Fruit fly (Drosophila melanogaster): Measurements from ENCODE around the gene Cdk2.

Cdk2 gene

DNA sequence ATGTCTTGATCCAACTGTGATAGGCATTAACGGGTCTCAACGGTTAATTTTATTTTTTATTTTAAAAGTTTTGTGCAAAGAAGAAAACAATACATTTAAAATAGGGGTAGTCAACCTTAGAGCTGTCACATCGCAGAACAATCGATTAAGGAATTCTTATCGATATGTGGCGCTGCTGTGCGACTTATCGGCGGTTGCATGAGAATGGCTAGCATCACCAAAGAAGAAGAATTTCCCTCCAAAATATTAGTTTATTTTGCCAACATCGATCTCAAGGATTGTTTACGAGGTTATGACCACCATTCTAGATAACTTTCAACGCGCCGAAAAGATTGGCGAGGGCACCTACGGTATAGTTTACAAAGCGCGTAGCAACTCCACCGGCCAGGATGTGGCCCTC, at the start of gene Cdk2:
Gene Cdk2, plus strand, starts transcription at position 219 of the 400 bp plus-strand sequence.
- TF ChIP-seq achi (GFP tag; optimal IDR thresholded peaks at IDR 0.05) (peak; percentile 34), lz (GFP tag; optimal IDR thresholded peaks at IDR 0.05) (peak; percentile 22), pdm3 (GFP tag; optimal IDR thresholded peaks at IDR 0.05) (no peak), CG3032 (tag; optimal IDR thresholded peaks at IDR 0.05) (peak; percentile 59), Eip93F (GFP tag; optimal IDR thresholded peaks at IDR 0.05) (no peak), dsx (GFP tag; optimal IDR thresholded peaks at IDR 0.05; ENCODE audit: poor library complexity, severe bottlenecking) (peak; percentile 7), eg (GFP tag; IDR thresholded peaks at IDR 0.05) (0 out of 3 replicates have a peak, but pooled peaks have one; percentile 8)

DNA sequence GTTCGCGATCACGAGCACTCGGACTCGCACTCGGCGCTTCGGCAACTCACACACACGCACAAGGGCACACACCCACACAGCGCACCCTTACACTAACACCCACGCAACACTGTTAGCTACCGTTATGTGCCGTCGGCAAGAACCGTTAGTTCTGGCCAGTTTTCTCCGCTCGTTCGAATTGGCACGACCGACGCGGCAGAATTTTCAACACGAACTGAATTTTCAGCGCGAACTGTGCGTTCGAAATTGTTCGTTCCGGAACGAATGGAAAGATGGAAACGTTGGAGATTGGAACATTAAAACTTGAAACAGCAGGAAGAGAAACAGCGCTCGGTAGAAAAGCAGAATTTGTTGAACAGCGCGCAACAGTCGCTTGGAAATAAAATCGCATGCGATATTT, 21.1 kb upstream of the Cdk2 start, which contains the start of gene Oamb:
Gene Oamb, minus strand, starts transcription at position 218 of the 400 bp plus-strand sequence.
- no peak for TF ChIP-seq Eip75B (GFP tag; optimal IDR thresholded peaks at IDR 0.05)
- no peak for TF ChIP-seq lz (GFP tag; optimal IDR thresholded peaks at IDR 0.05)
- TF ChIP-seq Gug (GFP tag; IDR thresholded peaks at IDR 0.05): no peak
- TF ChIP-seq OdsH (GFP tag; optimal IDR thresholded peaks at IDR 0.05): no peak
- no peak for TF ChIP-seq CG6792 (GFP tag; optimal IDR thresholded peaks at IDR 0.05)
- TF ChIP-seq spab (GFP tag; optimal IDR thresholded peaks at IDR 0.05): no peak

DNA sequence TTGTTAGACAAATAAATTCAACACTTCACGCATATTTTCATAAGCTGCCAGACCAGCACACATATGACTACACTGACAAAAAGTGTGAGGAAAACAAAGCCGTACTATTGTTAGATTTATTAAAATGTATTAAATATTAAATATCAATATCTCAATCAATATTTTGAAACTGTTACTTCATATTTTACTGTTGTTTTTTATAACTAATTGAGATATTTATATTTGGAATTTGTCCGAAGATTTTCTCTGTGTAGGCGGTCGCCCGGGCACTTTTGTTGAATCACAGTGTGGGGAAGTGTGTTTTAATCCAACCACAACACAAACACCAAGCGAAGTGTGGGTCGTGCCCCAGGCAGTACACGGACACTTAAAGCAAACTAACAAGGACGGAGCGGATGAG, 16.1 kb upstream of the Cdk2 start:
- peak; percentile 8 for TF ChIP-seq Hr4 (GFP tag; optimal IDR thresholded peaks at IDR 0.05)
- TF ChIP-seq CG4318 (GFP tag; optimal IDR thresholded peaks at IDR 0.05): peak; percentile 9
- 0 out of 2 replicates have a peak, but pooled peaks have one; percentile 12 for TF ChIP-seq Gug (GFP tag; IDR thresholded peaks at IDR 0.05)
- peak; percentile 46 for TF ChIP-seq CG32006 (GFP tag; optimal IDR thresholded peaks at IDR 0.05)
- TF ChIP-seq CG8119 (GFP tag; IDR thresholded peaks at IDR 0.05): peak; percentile 18; the same call in 1 of the 3 replicates
- peak; percentile 44; the same call in 1 of the 2 replicates for TF ChIP-seq CG15336 (GFP tag; IDR thresholded peaks at IDR 0.05)
- no peak for TF ChIP-seq topi (GFP tag; optimal IDR thresholded peaks at IDR 0.05)
- TF ChIP-seq fkh (GFP tag; optimal IDR thresholded peaks at IDR 0.05): no peak
- TF ChIP-seq cyc (GFP tag; optimal IDR thresholded peaks at IDR 0.05): no peak
- TF ChIP-seq svp (GFP tag): peak; percentile 26
- TF ChIP-seq eg (GFP tag; IDR thresholded peaks at IDR 0.05): 0 out of 3 replicates have a peak, but pooled peaks have one; percentile 36
- peak; percentile 12 for TF ChIP-seq OdsH (GFP tag; optimal IDR thresholded peaks at IDR 0.05)

DNA sequence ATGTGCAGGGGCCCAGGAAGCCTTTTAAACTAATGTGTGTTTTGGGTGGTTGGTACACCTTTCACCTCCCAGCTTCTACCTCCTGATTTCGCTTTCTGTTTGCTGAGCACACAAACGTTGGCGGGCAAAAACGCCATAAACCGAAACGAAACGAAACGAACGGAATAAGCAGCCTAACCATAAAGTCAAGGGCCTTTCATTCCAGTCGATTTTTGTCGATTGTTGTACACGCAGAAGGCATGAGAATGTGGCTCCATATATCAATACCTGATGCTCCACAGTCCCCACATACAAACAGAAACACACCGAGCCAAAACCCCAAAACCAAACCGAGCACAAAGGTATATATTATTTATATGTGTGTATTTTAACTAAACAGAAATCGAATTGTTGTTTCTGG, 11.9 kb upstream of the Cdk2 start:
- peak; percentile 62 for TF ChIP-seq svp (GFP tag)
- TF ChIP-seq net (GFP tag; optimal IDR thresholded peaks at IDR 0.05): no peak

DNA sequence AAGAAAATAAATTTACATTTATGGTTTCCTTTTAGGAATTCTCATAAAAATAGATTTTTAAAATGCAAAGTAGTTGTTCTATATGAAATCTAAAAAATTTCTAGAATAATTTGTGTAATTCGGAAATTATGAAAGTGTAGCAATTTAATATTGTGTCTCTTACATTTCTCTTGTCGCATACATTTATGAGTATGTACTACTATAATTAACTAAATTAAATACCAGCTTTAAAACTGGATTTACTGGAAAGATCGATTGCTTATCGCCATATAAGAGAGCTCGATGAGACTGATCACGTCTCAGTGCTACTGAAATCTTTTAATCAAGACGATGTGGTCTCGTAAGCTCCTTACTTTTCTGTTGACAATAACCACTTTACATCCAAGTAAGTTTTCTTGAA, 4.1 kb upstream of the Cdk2 start, which contains the start of gene CG31205:
Gene CG31205, plus strand, starts transcription at position 301 of the 400 bp plus-strand sequence.
- no peak for TF ChIP-seq CG11902 (GFP tag; optimal IDR thresholded peaks at IDR 0.05)
- TF ChIP-seq CG8632 (GFP tag; optimal IDR thresholded peaks at IDR 0.05): no peak
- TF ChIP-seq CG7368 (GFP tag; optimal IDR thresholded peaks at IDR 0.05): no peak
- TF ChIP-seq CG16779 (tag; optimal IDR thresholded peaks at IDR 0.05): no peak
- no peak for TF ChIP-seq achi (GFP tag; optimal IDR thresholded peaks at IDR 0.05)
- no peak for TF ChIP-seq topi (GFP tag; optimal IDR thresholded peaks at IDR 0.05)
- TF ChIP-seq CG6163 (GFP tag; IDR thresholded peaks at IDR 0.05): no peak
- TF ChIP-seq Sox15 (GFP tag; optimal IDR thresholded peaks at IDR 0.05): no peak
- TF ChIP-seq CG8119 (GFP tag; IDR thresholded peaks at IDR 0.05): no peak
- no peak for TF ChIP-seq dsx (GFP tag; optimal IDR thresholded peaks at IDR 0.05; ENCODE audit: poor library complexity, severe bottlenecking)
- TF ChIP-seq acj6 (GFP tag; optimal IDR thresholded peaks at IDR 0.05): no peak
- no peak for TF ChIP-seq Gug (GFP tag; IDR thresholded peaks at IDR 0.05)
- TF ChIP-seq Hr39 (GFP tag; optimal IDR thresholded peaks at IDR 0.05): no peak
- no peak for TF ChIP-seq CG31627 (GFP tag; optimal IDR thresholded peaks at IDR 0.05)
- no peak for TF ChIP-seq pdm3 (GFP tag; optimal IDR thresholded peaks at IDR 0.05)
- no peak for TF ChIP-seq net (GFP tag; optimal IDR thresholded peaks at IDR 0.05)
- TF ChIP-seq CG11294 (GFP tag; IDR thresholded peaks at IDR 0.05): no peak

DNA sequence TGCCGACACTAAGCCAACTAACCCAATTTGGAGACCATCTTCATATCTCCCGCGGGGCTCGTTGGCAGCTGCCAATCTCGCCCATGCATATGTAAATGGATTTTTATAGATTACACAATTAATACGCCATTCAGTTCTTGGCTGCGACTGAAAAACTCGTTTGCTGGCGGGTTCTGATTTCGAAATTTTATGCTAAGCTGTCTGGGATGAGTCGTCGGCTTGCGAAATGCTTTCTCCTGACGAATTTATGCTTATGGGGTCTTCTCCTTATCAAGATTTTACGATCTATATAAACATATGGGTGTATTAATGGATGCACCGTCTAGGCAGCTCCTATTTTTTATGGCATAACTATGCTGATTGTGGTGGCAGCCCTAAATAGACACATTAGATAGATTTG, 3.6 kb downstream of the Cdk2 start, which contains the start of gene CG17267:
Gene CG17267, minus strand, starts transcription at position 101 of the 400 bp plus-strand sequence.
- TF ChIP-seq OdsH (GFP tag; optimal IDR thresholded peaks at IDR 0.05): no peak

Measured in whole organism, prepupa.